Fruit fly (Drosophila melanogaster) whole organism, embryonic: ENCODE results near the gene CG15024.

Source experiments
- Abd-B ChIP-seq: fragments of 200-800 bp; sonication (Bioruptor generic); optimal IDR thresholded peaks from 2 replicates; lab custom pipeline; 2018; ENCODE audit warnings: missing biosample characterization, mild to moderate bottlenecking, missing genetic modification characterization, moderate library complexity
- B-H2 ChIP-seq: fragments of 200-800 bp; sonication (Bioruptor generic); optimal IDR thresholded peaks from 2 replicates; lab custom pipeline; 2018; ENCODE audit warnings: missing biosample characterization, mild to moderate bottlenecking, missing genetic modification characterization
- C15 ChIP-seq: fragments of 200-800 bp; sonication (Bioruptor generic); IDR thresholded peaks from 3 replicates; pipeline ENCODE4 v1.3.6; 2022; ENCODE audit warnings: missing biosample characterization, missing genetic modification characterization
- CG10431 ChIP-seq: fragments of 200-800 bp; sonication (Bioruptor generic); optimal IDR thresholded peaks from 3 replicates; lab custom pipeline; 2018; ENCODE audit warnings: missing biosample characterization, mild to moderate bottlenecking, missing genetic modification characterization
- CG11085 ChIP-seq: fragments of 200-800 bp; sonication (Bioruptor generic); IDR thresholded peaks from 2 replicates; pipeline ENCODE4 v1.3.6; 2022; ENCODE audit warnings: missing biosample characterization, missing genetic modification characterization
- CG11398 ChIP-seq: fragments of 200-800 bp; sonication (Bioruptor generic); optimal IDR thresholded peaks from 2 replicates; lab custom pipeline; 2016; ENCODE audit warnings: missing biosample characterization, missing genetic modification characterization
- CG11696 ChIP-seq: fragments of 200-800 bp; sonication (Bioruptor generic); IDR thresholded peaks from 2 replicates; pipeline ENCODE4 v1.3.6; 2022; ENCODE audit warnings: missing biosample characterization, missing genetic modification characterization
- CG12769 ChIP-seq: fragments of 200-800 bp; sonication (Bioruptor generic); optimal IDR thresholded peaks from 2 replicates; lab custom pipeline; 2019; ENCODE audit warnings: missing biosample characterization, mild to moderate bottlenecking, missing genetic modification characterization, moderate library complexity
- CG12942 ChIP-seq: fragments of 200-800 bp; sonication (Bioruptor generic); optimal IDR thresholded peaks from 3 replicates; lab custom pipeline; 2016; ENCODE audit warnings: missing biosample characterization, missing genetic modification characterization
- CG14014 ChIP-seq: fragments of 200-800 bp; sonication (Bioruptor generic); IDR thresholded peaks from 2 replicates; pipeline ENCODE4 v1.3.6; 2022; ENCODE audit warnings: missing biosample characterization, missing genetic modification characterization
- CG14050 ChIP-seq: fragments of 200-800 bp; sonication (Bioruptor generic); IDR thresholded peaks from 3 replicates; pipeline ENCODE4 v1.3.6; 2022; ENCODE audit warnings: missing biosample characterization, missing genetic modification characterization
- CG14667 ChIP-seq: fragments of 200-800 bp; sonication (Bioruptor generic); IDR thresholded peaks from 2 replicates; pipeline ENCODE4 v1.3.6; 2022; ENCODE audit warnings: missing biosample characterization, missing genetic modification characterization
- CG17912 ChIP-seq: fragments of 200-800 bp; sonication (Bioruptor generic); optimal IDR thresholded peaks from 2 replicates; lab custom pipeline; 2018; ENCODE audit warnings: missing biosample characterization, mild to moderate bottlenecking, missing genetic modification characterization
- CG3163 ChIP-seq: fragments of 200-800 bp; sonication (Bioruptor generic); optimal IDR thresholded peaks from 3 replicates; lab custom pipeline; 2016; ENCODE audit warnings: missing biosample characterization, missing genetic modification characterization
- CG3281 ChIP-seq: fragments of 200-800 bp; sonication (Bioruptor generic); optimal IDR thresholded peaks from 3 replicates; lab custom pipeline; 2017; ENCODE audit warnings: missing biosample characterization, mild to moderate bottlenecking, missing genetic modification characterization
- CG33557 ChIP-seq: fragments of 200-800 bp; sonication (Bioruptor generic); optimal IDR thresholded peaks from 2 replicates; lab custom pipeline; 2019; ENCODE audit warnings: missing biosample characterization, mild to moderate bottlenecking, missing genetic modification characterization, moderate library complexity
- CG34224 ChIP-seq: fragments of 200-800 bp; sonication (Bioruptor generic); IDR thresholded peaks from 3 replicates; pipeline ENCODE4 v1.3.6; 2022; ENCODE audit warnings: missing biosample characterization, missing genetic modification characterization; ENCODE audit not compliant: partially characterized antibody
- CG43689 ChIP-seq: fragments of 200-800 bp; sonication (Bioruptor generic); IDR thresholded peaks from 2 replicates; pipeline ENCODE4 v1.3.6; 2022; ENCODE audit warnings: missing biosample characterization, missing genetic modification characterization
- CG7987 ChIP-seq: fragments of 200-800 bp; sonication (Bioruptor generic); optimal IDR thresholded peaks from 2 replicates; lab custom pipeline; 2018; ENCODE audit warnings: missing biosample characterization, mild to moderate bottlenecking, missing genetic modification characterization, moderate library complexity
- CG9215 ChIP-seq: fragments of 200-800 bp; sonication (Bioruptor generic); IDR thresholded peaks from 2 replicates; pipeline ENCODE4 v1.3.6; 2022; ENCODE audit warnings: missing biosample characterization, missing genetic modification characterization
- CG9727 ChIP-seq: fragments of 200-800 bp; sonication (Bioruptor generic); optimal IDR thresholded peaks from 3 replicates; lab custom pipeline; 2017; ENCODE audit warnings: missing biosample characterization, mild to moderate bottlenecking, missing genetic modification characterization
- CrebB ChIP-seq: fragments of 200-800 bp; sonication (Bioruptor generic); optimal IDR thresholded peaks from 3 replicates; lab custom pipeline; 2018; ENCODE audit warnings: missing biosample characterization, mild to moderate bottlenecking, missing genetic modification characterization
- HHEX ChIP-seq: fragments of 200-800 bp; sonication (Bioruptor generic); optimal IDR thresholded peaks from 3 replicates; lab custom pipeline; 2017; ENCODE audit warnings: missing biosample characterization, mild to moderate bottlenecking, missing genetic modification characterization, missing genetic modification reagents
- Hmx ChIP-seq: fragments of 200-800 bp; sonication (Bioruptor generic); optimal IDR thresholded peaks from 2 replicates; lab custom pipeline; 2016; ENCODE audit warnings: missing biosample characterization, missing genetic modification characterization
- Nf-YB ChIP-seq: fragments of 200-800 bp; sonication (Bioruptor generic); optimal IDR thresholded peaks from 3 replicates; lab custom pipeline; 2019; ENCODE audit warnings: missing biosample characterization, mild to moderate bottlenecking, missing genetic modification characterization, moderate library complexity
- Oaz ChIP-seq: fragments of 200-800 bp; sonication (Bioruptor generic); IDR thresholded peaks from 2 replicates; pipeline ENCODE4 v1.3.6; 2022; ENCODE audit warnings: missing biosample characterization, missing genetic modification characterization
- Rfx ChIP-seq: fragments of 200-800 bp; sonication (Bioruptor generic); IDR thresholded peaks from 2 replicates; pipeline ENCODE4 v1.3.6; 2022; ENCODE audit warnings: missing biosample characterization, missing genetic modification characterization
- Rx ChIP-seq: fragments of 200-800 bp; sonication (Bioruptor generic); IDR thresholded peaks from 2 replicates; pipeline ENCODE4 v1.3.6; 2022; ENCODE audit warnings: missing biosample characterization, missing genetic modification characterization
- Sry-δ ChIP-seq: fragments of 200-800 bp; sonication (Bioruptor generic); optimal IDR thresholded peaks from 2 replicates; lab custom pipeline; 2016; ENCODE audit warnings: missing biosample characterization, missing genetic modification characterization
- Taf1 ChIP-seq: fragments of 200-800 bp; sonication (Bioruptor generic); IDR thresholded peaks from 2 replicates; pipeline ENCODE4 v1.3.6; 2022; ENCODE audit warnings: missing biosample characterization, missing genetic modification characterization
- Tbp ChIP-seq: fragments of >200 bp; optimal IDR thresholded peaks from 2 replicates; lab custom pipeline; 2018; ENCODE audit warnings: missing biosample characterization, missing genetic modification characterization
- YL-1 ChIP-seq: fragments of 200-800 bp; sonication (Bioruptor generic); optimal IDR thresholded peaks from 3 replicates; lab custom pipeline; 2017; ENCODE audit warnings: missing biosample characterization, mild to moderate bottlenecking, missing genetic modification characterization
- ato ChIP-seq: fragments of 200-800 bp; sonication (Bioruptor generic); IDR thresholded peaks from 2 replicates; pipeline ENCODE4 v1.3.6; 2022; ENCODE audit warnings: missing biosample characterization, missing genetic modification characterization; ENCODE audit not compliant: partially characterized antibody
- az2 ChIP-seq: fragments of 200-800 bp; sonication (Bioruptor generic); optimal IDR thresholded peaks from 3 replicates; lab custom pipeline; 2016; ENCODE audit warnings: missing biosample characterization, missing genetic modification characterization
- cg ChIP-seq: fragments of 200-800 bp; sonication (Bioruptor generic); optimal IDR thresholded peaks from 3 replicates; lab custom pipeline; 2019; ENCODE audit warnings: missing biosample characterization, mild to moderate bottlenecking, missing genetic modification characterization, moderate library complexity
- dpn ChIP-seq, 2 experiments: fragments of 200-800 bp; sonication (Bioruptor generic); optimal IDR thresholded peaks; 3 replicates each; lab custom pipeline; 2016; ENCODE audit warnings: missing biosample characterization in 2 of 2, missing genetic modification characterization in 2 of 2
- hth ChIP-seq: fragments of >200 bp; optimal IDR thresholded peaks from 2 replicates; lab custom pipeline; 2017; ENCODE audit warnings: inconsistent platforms
- ind ChIP-seq: fragments of 200-800 bp; sonication (Bioruptor generic); optimal IDR thresholded peaks from 3 replicates; lab custom pipeline; 2016; ENCODE audit warnings: missing biosample characterization, missing genetic modification characterization
- lab ChIP-seq: fragments of 200-800 bp; sonication (Bioruptor generic); optimal IDR thresholded peaks from 3 replicates; lab custom pipeline; 2017; ENCODE audit warnings: missing biosample characterization, missing genetic modification characterization, mild to moderate bottlenecking, moderate library complexity, missing genetic modification reagents
- lov ChIP-seq, 2 experiments: fragments of 200-800 bp in 1 of 2; fragments of >200 bp in 1 of 2; sonication (Bioruptor generic) in 1 of 2; IDR thresholded peaks in 1 of 2; optimal IDR thresholded peaks in 1 of 2; 2 replicates in 1 of 2; 3 replicates in 1 of 2; pipeline versions ENCODE4 v1.3.6 to Lab custom; 2017 to 2022; ENCODE audit warnings: missing biosample characterization in 1 of 2, missing genetic modification characterization in 1 of 2
- mam ChIP-seq: fragments of 200-800 bp; sonication (Bioruptor generic); optimal IDR thresholded peaks from 3 replicates; lab custom pipeline; 2016; ENCODE audit warnings: missing biosample characterization, missing genetic modification characterization
- pfk ChIP-seq: fragments of 200-800 bp; sonication (Bioruptor generic); optimal IDR thresholded peaks from 2 replicates; lab custom pipeline; 2018; ENCODE audit warnings: missing biosample characterization, mild to moderate bottlenecking, missing genetic modification characterization, moderate library complexity
- psq ChIP-seq: fragments of 200-800 bp; sonication (Bioruptor generic); optimal IDR thresholded peaks from 2 replicates; lab custom pipeline; 2017; ENCODE audit warnings: missing biosample characterization, missing genetic modification characterization
- salm ChIP-seq: fragments of 200-800 bp; sonication (Bioruptor generic); optimal IDR thresholded peaks from 2 replicates; lab custom pipeline; 2018; ENCODE audit warnings: missing biosample characterization, mild to moderate bottlenecking, missing genetic modification characterization
- sc ChIP-seq, 3 experiments: fragments of >200 bp in 2 of 3; fragments of 200-800 bp in 1 of 3; sonication (Bioruptor generic) in 1 of 3; optimal IDR thresholded peaks; 2 replicates in 2 of 3; 3 replicates in 1 of 3; lab custom pipeline; 2017; ENCODE audit warnings: mild to moderate bottlenecking in 1 of 3, missing biosample characterization in 1 of 3, missing genetic modification characterization in 1 of 3, missing genetic modification reagents in 1 of 3
- sens ChIP-seq: fragments of 200-800 bp; sonication (Bioruptor generic); peaks from one replicate; lab custom pipeline; 2016; ENCODE audit warnings: missing biosample characterization, missing genetic modification characterization
- slbo ChIP-seq: fragments of 200-800 bp; sonication (Bioruptor generic); IDR thresholded peaks from 2 replicates; pipeline ENCODE4 v1.3.6; 2022; ENCODE audit warnings: missing biosample characterization, missing genetic modification characterization
- so ChIP-seq: fragments of 200-800 bp; sonication (Bioruptor generic); IDR thresholded peaks from 3 replicates; pipeline ENCODE4 v1.3.6; 2022; ENCODE audit warnings: missing biosample characterization, missing genetic modification characterization
- tap ChIP-seq: fragments of 200-800 bp; optimal IDR thresholded peaks from 3 replicates; lab custom pipeline; 2019; ENCODE audit warnings: missing biosample characterization, mild to moderate bottlenecking, missing genetic modification characterization, moderate library complexity
- tio ChIP-seq: fragments of 200-800 bp; sonication (Bioruptor generic); optimal IDR thresholded peaks from 2 replicates; lab custom pipeline; 2017; ENCODE audit warnings: missing biosample characterization, missing genetic modification characterization, inconsistent platforms
- vfl ChIP-seq: fragments of 200-800 bp; sonication (Bioruptor generic); optimal IDR thresholded peaks from 2 replicates; lab custom pipeline; 2016; ENCODE audit warnings: missing biosample characterization, missing genetic modification characterization
- yki ChIP-seq: fragments of >200 bp; optimal IDR thresholded peaks from 3 replicates; lab custom pipeline; 2018

Gene CG15024

DNA sequence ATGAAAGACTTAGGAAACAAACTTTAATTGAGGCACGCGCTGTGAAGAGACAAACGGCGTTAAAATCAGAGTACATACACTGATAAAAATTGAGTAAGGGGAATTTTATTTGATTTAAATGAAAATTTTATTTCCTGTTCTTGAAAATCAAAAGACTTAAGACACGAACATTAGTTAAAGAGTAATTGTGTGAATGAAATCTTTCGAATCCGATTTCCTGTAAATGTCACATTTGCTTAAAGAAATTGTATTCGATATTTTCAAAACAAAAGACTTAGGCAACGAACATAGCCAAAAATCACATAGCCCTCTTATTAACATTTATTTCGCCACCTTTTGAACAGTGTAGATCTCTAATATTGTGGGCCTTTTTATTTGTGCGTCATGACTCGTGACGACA lies 17.8 kb downstream of the CG15024 start:
- no peak for TF ChIP-seq CG33557
- no peak for TF ChIP-seq CG17912 (GFP tag; lab: Kevin White, UChicago)
- TF ChIP-seq C15 (GFP tag; lab: Robert Waterston, UW), result no peak
- TF ChIP-seq CG12769 (tag; lab: Kevin White, UChicago), result no peak
- TF ChIP-seq lov (optimal IDR thresholded peaks at IDR 0.05; lab: Kevin White, UChicago), result no peak
- no peak for TF ChIP-seq lov (GFP tag; IDR thresholded peaks at IDR 0.05; lab: Robert Waterston, UW)
- TF ChIP-seq CG9215, result no peak
- TF ChIP-seq Rfx (GFP tag; lab: Robert Waterston, UW), result peak; percentile 73
- no peak for TF ChIP-seq CG7987 (GFP tag; lab: Kevin White, UChicago)
- TF ChIP-seq dpn (GFP tag; optimal IDR thresholded peaks at IDR 0.05; lab: Kevin White, UChicago), result peak in 1 of 2 experiments; percentile 45
- no peak for TF ChIP-seq az2 (GFP tag; lab: Kevin White, UChicago)
- TF ChIP-seq B-H2 (GFP tag; lab: Kevin White, UChicago), result no peak
- no peak for TF ChIP-seq HHEX (GFP tag; lab: Kevin White, UChicago)
- TF ChIP-seq CG10431 (GFP tag; lab: Kevin White, UChicago), result no peak
- TF ChIP-seq Hmx (GFP tag; lab: Kevin White, UChicago), result no peak
- TF ChIP-seq ato (GFP tag; lab: Robert Waterston, UW), result no peak
- TF ChIP-seq CG3163, result no peak
- peak; percentile 57 for TF ChIP-seq mam (GFP tag; lab: Kevin White, UChicago)
- TF ChIP-seq Nf-YB (GFP tag; lab: Kevin White, UChicago), result no peak
- TF ChIP-seq CG9727 (GFP tag; lab: Kevin White, UChicago), result no peak
- TF ChIP-seq CG34224, result no peak
- TF ChIP-seq yki (lab: Kevin White, UChicago), result no peak
- no peak for TF ChIP-seq vfl (GFP tag; lab: Kevin White, UChicago)
- TF ChIP-seq tap (tag; lab: Kevin White, UChicago), result no peak
- no peak for TF ChIP-seq CG12942 (GFP tag; lab: Kevin White, UChicago)
- peak; percentile 28; the same call in 1 of the 2 replicates for TF ChIP-seq slbo (GFP tag; lab: Robert Waterston, UW)
- TF ChIP-seq sens (GFP tag; lab: Kevin White, UChicago), result peak; percentile 43
- no peak for TF ChIP-seq Tbp (GFP tag; lab: Kevin White, UChicago)
- no peak for TF ChIP-seq CG11398 (GFP tag; lab: Kevin White, UChicago)
- no peak for TF ChIP-seq hth
- TF ChIP-seq cg, result no peak
- no peak for TF ChIP-seq salm (tag; lab: Kevin White, UChicago)
- no peak for TF ChIP-seq sc (optimal IDR thresholded peaks at IDR 0.05; lab: Kevin White, UChicago)
- no peak for TF ChIP-seq sc (GFP tag; optimal IDR thresholded peaks at IDR 0.05; lab: Kevin White, UChicago)
- TF ChIP-seq Sry-δ (GFP tag; lab: Kevin White, UChicago), result no peak
- TF ChIP-seq Taf1 (GFP tag; lab: Robert Waterston, UW), result no peak
- no peak for TF ChIP-seq CG43689 (GFP tag; lab: Robert Waterston, UW)
- no peak for TF ChIP-seq tio (GFP tag; lab: Kevin White, UChicago)
- no peak for TF ChIP-seq CG14050 (GFP tag; lab: Robert Waterston, UW)
- no peak for TF ChIP-seq Rx
- TF ChIP-seq CG11085, result peak; percentile 35; the same call in 1 of the 2 replicates
- TF ChIP-seq YL-1, result no peak
- TF ChIP-seq psq, result no peak
- peak; percentile 68 for TF ChIP-seq CG3281 (GFP tag; lab: Kevin White, UChicago)
- no peak for TF ChIP-seq Oaz (GFP tag; lab: Robert Waterston, UW)
- TF ChIP-seq CG14667 (GFP tag; lab: Robert Waterston, UW), result no peak
- no peak for TF ChIP-seq CG14014
- no peak for TF ChIP-seq pfk (GFP tag; lab: Kevin White, UChicago)
- TF ChIP-seq CrebB (tag; lab: Kevin White, UChicago), result no peak
- peak; percentile 1 for TF ChIP-seq ind (GFP tag; lab: Kevin White, UChicago)
- no peak for TF ChIP-seq so (GFP tag; lab: Robert Waterston, UW)
- no peak for TF ChIP-seq CG11696 (GFP tag; lab: Robert Waterston, UW)
- TF ChIP-seq Abd-B (GFP tag; lab: Kevin White, UChicago), result no peak
- peak; percentile 63 for TF ChIP-seq lab
